Worm (Caenorhabditis elegans): ENCODE results near the gene C45G9.12.

DNA sequence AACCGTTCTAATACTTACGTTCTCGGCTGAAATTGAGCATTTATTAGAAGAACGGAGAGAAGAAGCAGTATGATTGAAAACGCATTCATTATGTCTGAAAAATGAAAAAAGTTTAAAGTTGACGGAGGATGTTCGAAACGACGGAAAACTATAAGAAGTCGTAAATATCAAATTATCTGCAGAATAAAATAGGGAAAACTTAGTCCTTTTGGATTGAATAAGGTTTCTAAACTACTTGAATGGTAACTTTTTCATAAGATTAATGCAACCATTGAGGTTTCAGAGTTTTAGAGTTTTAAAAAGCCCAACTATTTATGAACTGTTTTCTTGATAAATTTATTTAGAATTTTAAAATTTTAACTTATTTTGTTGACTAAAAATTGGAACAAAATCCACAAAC lies at the start of gene C45G9.12:
- TF ChIP-seq tbx-37 (GFP tag; conservative IDR thresholded peaks at IDR 0.05), result no peak
- TF ChIP-seq ama-1 (optimal IDR thresholded peaks at IDR 0.05), result no peak
- TF ChIP-seq sea-1 (GFP tag; conservative IDR thresholded peaks at IDR 0.05), result no peak
- TF ChIP-seq tra-4 (tag; optimal IDR thresholded peaks at IDR 0.05), result no peak
- no peak for TF ChIP-seq hmg-4 (GFP tag; optimal IDR thresholded peaks at IDR 0.05)
- TF ChIP-seq ets-7 (tag; optimal IDR thresholded peaks at IDR 0.05), result no peak
- no peak for TF ChIP-seq flt-1 (GFP tag; IDR thresholded peaks at IDR 0.05)
- no peak for TF ChIP-seq tbx-11 (GFP tag; IDR thresholded peaks at IDR 0.05)
- no peak for TF ChIP-seq pes-1 (GFP tag; IDR thresholded peaks at IDR 0.05)
- TF ChIP-seq ceh-36 (tag; optimal IDR thresholded peaks at IDR 0.05), result no peak
- no peak for TF ChIP-seq hmbx-1 (tag; optimal IDR thresholded peaks at IDR 0.05)
- TF ChIP-seq aly-1 (tag; optimal IDR thresholded peaks at IDR 0.05), result no peak
- no peak for TF ChIP-seq F13C5.2 (tag; optimal IDR thresholded peaks at IDR 0.05)
- TF ChIP-seq ceh-13 (GFP tag; optimal IDR thresholded peaks at IDR 0.05), result no peak

All from whole organism, early embryonic.